Fruit fly (Drosophila melanogaster): ENCODE data around the gene Psf1.

The Psf1 gene

dm6 chr3L:1295693-1296092, 48.2 kb upstream of the Psf1 start, which contains the start of gene Rabex-5 (continued):
- TF ChIP-seq CG17359 (tag; optimal IDR thresholded peaks at IDR 0.05) (no peak), CG6765 (GFP tag; optimal IDR thresholded peaks at IDR 0.05) (no peak), CG6683 (GFP tag; optimal IDR thresholded peaks at IDR 0.05) (no peak), CG17568 (GFP tag; optimal IDR thresholded peaks at IDR 0.05) (no peak), pros (GFP tag; optimal IDR thresholded peaks at IDR 0.05) (no peak), Spps (tag; optimal IDR thresholded peaks at IDR 0.05) (no peak), stwl (tag; optimal IDR thresholded peaks at IDR 0.05) (peak; percentile 87), Hsf (GFP tag; optimal IDR thresholded peaks at IDR 0.05) (peak; percentile 34), ranshi (GFP tag; IDR thresholded peaks at IDR 0.05) (no peak), jigr1 (GFP tag; IDR thresholded peaks at IDR 0.05) (no peak), CG9797 (GFP tag; optimal IDR thresholded peaks at IDR 0.05) (no peak), CG12219 (GFP tag; optimal IDR thresholded peaks at IDR 0.05) (no peak), Nf-YA (GFP tag; IDR thresholded peaks at IDR 0.05) (no peak), Ptx1 (GFP tag; IDR thresholded peaks at IDR 0.05) (peak; percentile 21; the same call in 1 of the 2 replicates), zen (tag; optimal IDR thresholded peaks at IDR 0.05) (no peak), CG13287 (GFP tag; IDR thresholded peaks at IDR 0.05; ENCODE audit: partially characterized antibody) (peak; percentile 87), CG10321 (GFP tag; IDR thresholded peaks at IDR 0.05) (no peak), CG9727 (GFP tag; optimal IDR thresholded peaks at IDR 0.05) (no peak), vnd (GFP tag; IDR thresholded peaks at IDR 0.05; ENCODE audit: partially characterized antibody) (peak; percentile 73), en (GFP tag; optimal IDR thresholded peaks at IDR 0.05) (no peak), stc (GFP tag; IDR thresholded peaks at IDR 0.05) (no peak), CG34376 (GFP tag; optimal IDR thresholded peaks at IDR 0.05) (peak; percentile 34), Rfx (GFP tag; IDR thresholded peaks at IDR 0.05) (peak; percentile 63), Hr39 (optimal IDR thresholded peaks at IDR 0.05) (no peak), pum (GFP tag; optimal IDR thresholded peaks at IDR 0.05) (no peak), grau (tag; optimal IDR thresholded peaks at IDR 0.05) (peak; percentile 36), D (optimal IDR thresholded peaks at IDR 0.05) (no peak), D (GFP tag; optimal IDR thresholded peaks at IDR 0.05) (no peak), Deaf1 (tag; optimal IDR thresholded peaks at IDR 0.05) (no peak), lola (GFP tag; optimal IDR thresholded peaks at IDR 0.05) (no peak), CG14441 (GFP tag; IDR thresholded peaks at IDR 0.05) (no peak), gsb-n (tag; optimal IDR thresholded peaks at IDR 0.05) (no peak), Sry-δ (GFP tag; optimal IDR thresholded peaks at IDR 0.05) (peak; percentile 97), CG2120 (GFP tag; optimal IDR thresholded peaks at IDR 0.05) (peak; percentile 77), Mrtf (GFP tag; IDR thresholded peaks at IDR 0.05) (no peak), Ssrp (tag; optimal IDR thresholded peaks at IDR 0.05) (no peak), CG15073 (GFP tag; optimal IDR thresholded peaks at IDR 0.05) (no peak), dmrt99B (tag; optimal IDR thresholded peaks at IDR 0.05) (no peak), Dp (GFP tag; optimal IDR thresholded peaks at IDR 0.05) (peak; percentile 67), sc (optimal IDR thresholded peaks at IDR 0.05) (no peak), sc (GFP tag; optimal IDR thresholded peaks at IDR 0.05) (no peak), CG8281 (tag; optimal IDR thresholded peaks at IDR 0.05) (no peak), Aef1 (GFP tag; IDR thresholded peaks at IDR 0.05) (no peak), CG8388 (GFP tag; optimal IDR thresholded peaks at IDR 0.05) (no peak), Tbp (GFP tag; optimal IDR thresholded peaks at IDR 0.05) (no peak), Hmr (GFP tag; optimal IDR thresholded peaks at IDR 0.05) (peak; percentile 69), CG32532 (GFP tag; IDR thresholded peaks at IDR 0.05) (no peak), CG16779 (GFP tag; IDR thresholded peaks at IDR 0.05) (no peak), CG3407 (GFP tag; optimal IDR thresholded peaks at IDR 0.05) (no peak), CG8290 (GFP tag; optimal IDR thresholded peaks at IDR 0.05) (no peak), CG8290 (tag; optimal IDR thresholded peaks at IDR 0.05) (peak in 1 of 2 experiments; percentile 49), CG2199 (GFP tag; IDR thresholded peaks at IDR 0.05) (no peak), eve (GFP tag; optimal IDR thresholded peaks at IDR 0.05) (no peak)
